Worm (Caenorhabditis elegans) whole organism, L2 larva: ENCODE results near the gene nhr-192.

ENCODE experiments used
- C34F6.9 ChIP-seq: fragments of 150-350 bp; optimal IDR thresholded peaks from 2 replicates; lab custom pipeline; 2014; ENCODE audit warnings: missing biosample characterization, missing genetic modification characterization
- F13H6.1 ChIP-seq: sonication (generic microtip); optimal IDR thresholded peaks from 2 replicates; lab custom pipeline; 2016; ENCODE audit warnings: missing genetic modification characterization, missing compliant biosample characterization
- ZK546.5 ChIP-seq: sonication (generic microtip); optimal IDR thresholded peaks from 2 replicates; lab custom pipeline; 2017; ENCODE audit warnings: missing biosample characterization, missing genetic modification characterization
- alr-1 ChIP-seq: fragments of 150-350 bp; optimal IDR thresholded peaks from 2 replicates; lab custom pipeline; 2014; ENCODE audit warnings: missing biosample characterization, missing genetic modification characterization
- aly-2 ChIP-seq: fragments of 150-350 bp; optimal IDR thresholded peaks from 2 replicates; lab custom pipeline; 2014; ENCODE audit warnings: missing biosample characterization, missing genetic modification characterization
- blmp-1 ChIP-seq: sonication (generic microtip); optimal IDR thresholded peaks from 2 replicates; lab custom pipeline; 2017; ENCODE audit warnings: missing genetic modification characterization, mild to moderate bottlenecking, missing compliant biosample characterization, antibody characterized with exemption, moderate library complexity; ENCODE audit not compliant: insufficient read depth
- crh-2 ChIP-seq: sonication (generic microtip); optimal IDR thresholded peaks from 2 replicates; lab custom pipeline; 2017; ENCODE audit warnings: missing biosample characterization, missing genetic modification characterization
- dmd-4 ChIP-seq: sonication (generic microtip); optimal IDR thresholded peaks from 2 replicates; lab custom pipeline; 2017; ENCODE audit warnings: missing biosample characterization, missing genetic modification characterization
- egl-27 ChIP-seq: sonication (generic microtip); optimal IDR thresholded peaks from 3 replicates; lab custom pipeline; 2017; ENCODE audit warnings: missing biosample characterization, missing genetic modification reagents, missing genetic modification characterization
- elt-1 ChIP-seq: fragments of 150-350 bp; optimal IDR thresholded peaks from 2 replicates; lab custom pipeline; 2014; ENCODE audit warnings: missing biosample characterization, missing genetic modification characterization
- elt-3 ChIP-seq: sonication (generic microtip); optimal IDR thresholded peaks from 2 replicates; lab custom pipeline; 2017; ENCODE audit warnings: missing biosample characterization, missing genetic modification characterization
- fos-1 ChIP-seq: fragments of 150-350 bp; optimal IDR thresholded peaks from 2 replicates; lab custom pipeline; 2014; ENCODE audit warnings: missing biosample characterization, missing genetic modification characterization
- gmeb-1 ChIP-seq: fragments of 150-350 bp; optimal IDR thresholded peaks from 2 replicates; lab custom pipeline; 2014; ENCODE audit warnings: missing biosample characterization, missing genetic modification characterization
- lin-11 ChIP-seq: fragments of 150-350 bp; sonication (generic microtip); optimal IDR thresholded peaks from 2 replicates; lab custom pipeline; 2014; ENCODE audit warnings: missing biosample characterization, missing genetic modification characterization, inconsistent platforms, mixed read lengths
- lin-39 ChIP-seq: fragments of 150-350 bp; optimal IDR thresholded peaks from 2 replicates; lab custom pipeline; 2014; ENCODE audit warnings: missing biosample characterization, missing genetic modification reagents, missing genetic modification characterization
- lsy-2 ChIP-seq, 2 experiments: fragments of 150-350 bp in 1 of 2; sonication (generic microtip) in 1 of 2; optimal IDR thresholded peaks; 2 replicates each; lab custom pipeline; 2014 to 2017; ENCODE audit warnings: missing biosample characterization in 2 of 2, missing genetic modification characterization in 2 of 2
- mab-5 ChIP-seq: fragments of 150-350 bp; optimal IDR thresholded peaks from 2 replicates; lab custom pipeline; 2014; ENCODE audit warnings: missing biosample characterization, missing genetic modification characterization
- mbf-1 ChIP-seq: sonication (generic microtip); optimal IDR thresholded peaks from 2 replicates; lab custom pipeline; 2017; ENCODE audit warnings: missing biosample characterization, missing genetic modification characterization
- mdl-1 ChIP-seq, 2 experiments: fragments of 150-350 bp in 1 of 2; sonication (generic microtip) in 1 of 2; optimal IDR thresholded peaks; 2 replicates each; lab custom pipeline; 2017; ENCODE audit warnings: missing biosample characterization in 2 of 2, missing genetic modification characterization in 2 of 2
- nhr-10 ChIP-seq: sonication (generic microtip); optimal IDR thresholded peaks from 2 replicates; lab custom pipeline; 2017; ENCODE audit warnings: missing biosample characterization, missing genetic modification characterization
- nhr-12 ChIP-seq: fragments of 150-350 bp; optimal IDR thresholded peaks from 2 replicates; lab custom pipeline; 2014; ENCODE audit warnings: missing biosample characterization, missing genetic modification characterization
- nhr-129 ChIP-seq: fragments of 150-350 bp; optimal IDR thresholded peaks from 2 replicates; lab custom pipeline; 2014; ENCODE audit warnings: missing biosample characterization, missing genetic modification characterization
- nhr-21 ChIP-seq: fragments of 150-350 bp; optimal IDR thresholded peaks from 2 replicates; lab custom pipeline; 2014; ENCODE audit warnings: missing biosample characterization, missing genetic modification characterization
- nhr-23 ChIP-seq: fragments of 150-350 bp; optimal IDR thresholded peaks from 2 replicates; lab custom pipeline; 2014; ENCODE audit warnings: missing biosample characterization, missing genetic modification reagents, missing genetic modification characterization
- nhr-237 ChIP-seq: fragments of 150-350 bp; optimal IDR thresholded peaks from 2 replicates; lab custom pipeline; 2014; ENCODE audit warnings: missing biosample characterization, missing genetic modification characterization
- nhr-25 ChIP-seq: fragments of 150-350 bp; sonication (generic microtip); optimal IDR thresholded peaks from 3 replicates; lab custom pipeline; 2014; ENCODE audit warnings: missing biosample characterization, missing genetic modification characterization
- nhr-6 ChIP-seq: fragments of 150-350 bp; optimal IDR thresholded peaks from 2 replicates; lab custom pipeline; 2014; ENCODE audit warnings: missing biosample characterization, missing genetic modification characterization
- nhr-77 ChIP-seq: fragments of 150-350 bp; optimal IDR thresholded peaks from 2 replicates; lab custom pipeline; 2014; ENCODE audit warnings: missing biosample characterization, missing genetic modification characterization
- peb-1 ChIP-seq: fragments of 150-350 bp; optimal IDR thresholded peaks from 2 replicates; lab custom pipeline; 2014; ENCODE audit warnings: missing biosample characterization, missing genetic modification characterization
- sem-4 ChIP-seq: fragments of 150-350 bp; optimal IDR thresholded peaks from 2 replicates; lab custom pipeline; 2014; ENCODE audit warnings: missing biosample characterization, missing genetic modification reagents, missing genetic modification characterization
- skn-1 ChIP-seq: sonication (generic microtip); optimal IDR thresholded peaks from 2 replicates; lab custom pipeline; 2017; ENCODE audit warnings: missing biosample characterization, missing genetic modification characterization
- sma-3 ChIP-seq: sonication (generic microtip); optimal IDR thresholded peaks from 2 replicates; lab custom pipeline; 2016; ENCODE audit warnings: missing genetic modification reagents, missing genetic modification characterization, missing compliant biosample characterization
- sma-9 ChIP-seq, 2 experiments: fragments of 150-350 bp in 1 of 2; sonication (generic microtip) in 1 of 2; optimal IDR thresholded peaks; 2 replicates each; lab custom pipeline; 2014 to 2016; ENCODE audit warnings: missing genetic modification characterization in 2 of 2, mild to moderate bottlenecking in 1 of 2, missing biosample characterization in 1 of 2, missing compliant biosample characterization in 1 of 2, missing genetic modification reagents in 1 of 2, moderate library complexity in 1 of 2
- snpc-4 ChIP-seq: fragments of 150-350 bp; optimal IDR thresholded peaks from 2 replicates; lab custom pipeline; 2014; ENCODE audit warnings: missing biosample characterization, missing genetic modification characterization
- unc-39 ChIP-seq: fragments of 150-350 bp; optimal IDR thresholded peaks from 2 replicates; lab custom pipeline; 2014; ENCODE audit warnings: missing biosample characterization, missing genetic modification characterization
- unc-55 ChIP-seq: fragments of 150-350 bp; sonication (generic microtip); optimal IDR thresholded peaks from 3 replicates; lab custom pipeline; 2014; ENCODE audit warnings: missing biosample characterization, missing genetic modification reagents, missing genetic modification characterization
- zag-1 ChIP-seq: fragments of 150-350 bp; optimal IDR thresholded peaks from 2 replicates; lab custom pipeline; 2014; ENCODE audit warnings: missing biosample characterization, missing genetic modification characterization
- ztf-1 ChIP-seq: fragments of 200-800 bp; sonication (Bioruptor generic); conservative IDR thresholded peaks from 2 replicates; pipeline ENCODE4 v1.3.6; 2022; ENCODE audit warnings: missing genetic modification characterization, missing compliant biosample characterization
- ztf-11 ChIP-seq: sonication (generic microtip); optimal IDR thresholded peaks from 2 replicates; lab custom pipeline; 2017; ENCODE audit warnings: missing biosample characterization, missing genetic modification characterization

The nhr-192 gene

ce11 chrV:10031384-10032171 lies 38.9 kb downstream of the nhr-192 start (continued):
- no peak for TF ChIP-seq nhr-12 (tag; lab: Kevin White, UChicago)
- no peak for TF ChIP-seq alr-1
- TF ChIP-seq nhr-77 (tag; lab: Kevin White, UChicago): no peak
- TF ChIP-seq dmd-4 (tag; lab: Kevin White, UChicago): no peak
- TF ChIP-seq blmp-1: no peak
- no peak for TF ChIP-seq skn-1 (tag; lab: Kevin White, UChicago)
- TF ChIP-seq mbf-1 (tag; lab: Kevin White, UChicago): no peak
- no peak for TF ChIP-seq nhr-6 (tag; lab: Kevin White, UChicago)
- no peak for TF ChIP-seq ztf-1 (GFP tag; lab: Robert Waterston, UW)
- TF ChIP-seq sma-9 (GFP tag; optimal IDR thresholded peaks at IDR 0.05; lab: Kevin White, UChicago): peak; percentile 46
- TF ChIP-seq sma-9 (tag; optimal IDR thresholded peaks at IDR 0.05; lab: Kevin White, UChicago): no peak
- TF ChIP-seq nhr-25: no peak
- TF ChIP-seq nhr-23 (tag; lab: Kevin White, UChicago): no peak
- no peak for TF ChIP-seq sem-4
- TF ChIP-seq nhr-10 (tag; lab: Kevin White, UChicago): no peak
- no peak for TF ChIP-seq ztf-11 (tag; lab: Kevin White, UChicago)
- TF ChIP-seq crh-2 (tag; lab: Kevin White, UChicago): peak; percentile 1

ce11 chrV:10030992-10031383 lies 39.5 kb downstream of the nhr-192 start, which contains the start of gene acl-2:
Gene acl-2, minus strand, starts transcription at chrV:10031092.
- TF ChIP-seq nhr-25: no peak

DNA sequence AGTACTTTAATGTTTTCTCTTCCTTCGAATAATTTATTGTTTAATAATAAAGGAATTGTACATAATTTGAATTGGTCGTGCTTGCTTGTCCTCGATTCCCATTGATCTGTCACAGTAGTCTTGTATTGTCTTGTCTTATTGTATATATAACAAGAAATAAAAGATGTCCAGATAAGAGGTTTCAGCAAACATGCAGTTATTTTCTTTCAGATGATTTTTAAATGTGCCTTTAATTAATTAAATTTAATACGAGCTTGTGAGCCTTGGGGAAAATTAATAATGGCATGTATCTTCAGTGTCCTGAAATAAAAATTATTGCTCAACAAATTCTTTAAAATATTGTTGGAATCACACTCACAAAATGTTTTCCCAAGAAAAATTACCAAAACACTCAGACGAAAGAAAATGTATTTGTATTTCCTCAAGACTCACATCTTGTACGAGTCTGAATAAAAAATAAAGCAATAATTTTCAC lies 47.3 kb downstream of the nhr-192 start:
- TF ChIP-seq snpc-4 (tag; lab: Kevin White, UChicago) (no peak), ZK546.5 (no peak), nhr-12 (tag; lab: Kevin White, UChicago) (no peak), dmd-4 (tag; lab: Kevin White, UChicago) (no peak), elt-1 (tag; lab: Kevin White, UChicago) (no peak), unc-39 (tag; lab: Kevin White, UChicago) (no peak), lin-11 (tag; lab: Kevin White, UChicago) (no peak), peb-1 (tag; lab: Kevin White, UChicago) (no peak), fos-1 (no peak), nhr-21 (tag; lab: Kevin White, UChicago) (no peak), nhr-237 (no peak), sma-3 (no peak), mab-5 (no peak), alr-1 (no peak), crh-2 (tag; lab: Kevin White, UChicago) (no peak), C34F6.9 (tag; lab: Kevin White, UChicago) (no peak), nhr-77 (tag; lab: Kevin White, UChicago) (no peak), lsy-2 (tag; optimal IDR thresholded peaks at IDR 0.05; lab: Kevin White, UChicago) (no peak), nhr-129 (tag; lab: Kevin White, UChicago) (no peak), egl-27 (tag; lab: Kevin White, UChicago) (no peak)

- TF ChIP-seq lsy-2 (tag; optimal IDR thresholded peaks at IDR 0.05; lab: Kevin White, UChicago): peak in 1 of 2 experiments; percentile 31
- no peak for TF ChIP-seq sma-3
- TF ChIP-seq elt-3: no peak
- no peak for TF ChIP-seq unc-39 (tag; lab: Kevin White, UChicago)
- no peak for TF ChIP-seq nhr-77 (tag; lab: Kevin White, UChicago)
- no peak for TF ChIP-seq ztf-1 (GFP tag; lab: Robert Waterston, UW)
- no peak for TF ChIP-seq gmeb-1
- no peak for TF ChIP-seq F13H6.1 (tag; lab: Kevin White, UChicago)
- TF ChIP-seq nhr-237: no peak
- TF ChIP-seq nhr-129 (tag; lab: Kevin White, UChicago): peak; percentile 60
- no peak for TF ChIP-seq ZK546.5
- peak in 1 of 2 experiments; percentile 47 for TF ChIP-seq mdl-1 (tag; optimal IDR thresholded peaks at IDR 0.05; lab: Kevin White, UChicago)
- TF ChIP-seq zag-1: no peak
- TF ChIP-seq sem-4: no peak
- no peak for TF ChIP-seq crh-2 (tag; lab: Kevin White, UChicago)
- TF ChIP-seq elt-1 (tag; lab: Kevin White, UChicago): no peak
- TF ChIP-seq dmd-4 (tag; lab: Kevin White, UChicago): no peak
- TF ChIP-seq C34F6.9 (tag; lab: Kevin White, UChicago): peak; percentile 28
- no peak for TF ChIP-seq aly-2 (tag; lab: Kevin White, UChicago)
- peak; percentile 26 for TF ChIP-seq unc-55 (GFP tag; lab: Kevin White, UChicago)
- no peak for TF ChIP-seq egl-27 (tag; lab: Kevin White, UChicago)
- TF ChIP-seq mbf-1 (tag; lab: Kevin White, UChicago): no peak
- TF ChIP-seq blmp-1: no peak
- no peak for TF ChIP-seq snpc-4 (tag; lab: Kevin White, UChicago)
- no peak for TF ChIP-seq lin-39 (tag; lab: Kevin White, UChicago)
- no peak for TF ChIP-seq fos-1
- peak; percentile 59 for TF ChIP-seq sma-9 (GFP tag; optimal IDR thresholded peaks at IDR 0.05; lab: Kevin White, UChicago)
- TF ChIP-seq sma-9 (tag; optimal IDR thresholded peaks at IDR 0.05; lab: Kevin White, UChicago): no peak
- no peak for TF ChIP-seq nhr-21 (tag; lab: Kevin White, UChicago)
Measured at ce11 chrV:10019934-10020333, 50.5 kb downstream of the nhr-192 start.
